Worm (Caenorhabditis elegans) whole organism, late embryonic: ENCODE data around the gene clu-1.

ENCODE experiments used
- ama-1 ChIP-seq: fragments of 150-350 bp; optimal IDR thresholded peaks from 2 replicates; lab custom pipeline; 2014
- nhr-11 ChIP-seq: fragments of 150-350 bp; optimal IDR thresholded peaks from 2 replicates; lab custom pipeline; 2014; ENCODE audit warnings: missing biosample characterization, missing genetic modification characterization
- pha-4 ChIP-seq: fragments of 150-350 bp; optimal IDR thresholded peaks from 2 replicates; lab custom pipeline; 2018; ENCODE audit warnings: missing biosample characterization, missing genetic modification reagents, missing genetic modification characterization
- sdc-2 ChIP-seq: sonication (generic microtip); optimal IDR thresholded peaks from 2 replicates; lab custom pipeline; 2016; ENCODE audit warnings: missing genotype, missing genetic modification characterization, missing compliant biosample characterization
- sox-4 ChIP-seq: sonication (generic microtip); optimal IDR thresholded peaks from 2 replicates; lab custom pipeline; 2017; ENCODE audit warnings: mild to moderate bottlenecking, missing genetic modification characterization, inconsistent platforms, missing compliant biosample characterization
- zip-5 ChIP-seq: sonication (generic microtip); optimal IDR thresholded peaks from 2 replicates; lab custom pipeline; 2016; ENCODE audit warnings: missing genetic modification characterization, missing compliant biosample characterization

ce11 chrIII:9488027-9488426 is 33.2 kb downstream of the clu-1 start:
- TF ChIP-seq nhr-11 (tag; lab: Kevin White, UChicago) (no peak), sdc-2 (no peak), sox-4 (no peak), zip-5 (no peak), ama-1 (lab: Kevin White, UChicago) (no peak), pha-4 (tag; lab: Kevin White, UChicago) (no peak)
